Worm (Caenorhabditis elegans) whole organism, young adult: Measurements from ENCODE around the gene ceh-28.

ENCODE experiments used
- C06A6.2 ChIP-seq: fragments of 200-800 bp; sonication (Bioruptor generic); conservative IDR thresholded peaks from 2 replicates; pipeline ENCODE4 v1.3.6; 2022; ENCODE audit warnings: missing genetic modification characterization, missing compliant biosample characterization
- C17E4.6 ChIP-seq: fragments of 200-800 bp; sonication (Bioruptor generic); IDR thresholded peaks from 2 replicates; pipeline ENCODE4 v1.3.6; 2022; ENCODE audit warnings: missing genetic modification reagents, missing genetic modification characterization, missing compliant biosample characterization
- F57A8.1 ChIP-seq: fragments of 200-800 bp; sonication (Bioruptor generic); optimal IDR thresholded peaks from 2 replicates; lab custom pipeline; 2018; ENCODE audit warnings: mild to moderate bottlenecking, missing genetic modification characterization, moderate library complexity, missing compliant biosample characterization
- F57C9.4 ChIP-seq: sonication (generic microtip); optimal IDR thresholded peaks from 2 replicates; lab custom pipeline; 2017; ENCODE audit warnings: mild to moderate bottlenecking, missing genetic modification characterization, missing compliant biosample characterization
- K11D2.4 ChIP-seq: fragments of 200-800 bp; sonication (Bioruptor generic); IDR thresholded peaks from 2 replicates; pipeline ENCODE4 v1.3.6; 2022; ENCODE audit warnings: missing genetic modification reagents, missing genetic modification characterization, missing compliant biosample characterization
- T26A5.8 ChIP-seq: sonication (generic microtip); optimal IDR thresholded peaks from 2 replicates; lab custom pipeline; 2016; ENCODE audit warnings: missing genetic modification characterization, missing compliant biosample characterization
- Y53F4B.3 ChIP-seq: fragments of 200-800 bp; sonication (Bioruptor generic); IDR thresholded peaks from 2 replicates; pipeline ENCODE4 v1.3.6; 2022; ENCODE audit warnings: missing genetic modification reagents, missing genetic modification characterization, missing compliant biosample characterization
- Y56A3A.18 ChIP-seq: fragments of 200-800 bp; sonication (Bioruptor generic); IDR thresholded peaks from 2 replicates; pipeline ENCODE4 v1.3.6; 2022; ENCODE audit warnings: missing genetic modification reagents, missing genetic modification characterization, missing compliant biosample characterization
- aptf-2 ChIP-seq: fragments of 200-800 bp; sonication (Bioruptor generic); conservative IDR thresholded peaks from 2 replicates; pipeline ENCODE4 v1.3.6; 2022; ENCODE audit warnings: missing genetic modification reagents, missing genetic modification characterization, missing compliant biosample characterization
- ccch-3 ChIP-seq: fragments of 200-800 bp; sonication (Bioruptor generic); optimal IDR thresholded peaks from 2 replicates; lab custom pipeline; 2018; ENCODE audit warnings: mild to moderate bottlenecking, missing genetic modification characterization, missing compliant biosample characterization
- cebp-1 ChIP-seq, 2 experiments: fragments of 200-800 bp in 1 of 2; sonication (Bioruptor generic) in 1 of 2; sonication (generic microtip) in 1 of 2; IDR thresholded peaks in 1 of 2; optimal IDR thresholded peaks in 1 of 2; 2 replicates each; pipeline versions ENCODE4 v1.3.6 to Lab custom; 2017 to 2022; ENCODE audit warnings: missing compliant biosample characterization in 2 of 2, missing genetic modification characterization in 2 of 2, mild to moderate bottlenecking in 1 of 2, missing genetic modification reagents in 1 of 2, moderate library complexity in 1 of 2
- ceh-58 ChIP-seq: fragments of 200-800 bp; sonication (Bioruptor generic); IDR thresholded peaks from 2 replicates; pipeline ENCODE4 v1.3.6; 2022; ENCODE audit warnings: missing genetic modification characterization, missing compliant biosample characterization
- chd-7 ChIP-seq: sonication (generic microtip); optimal IDR thresholded peaks from 2 replicates; lab custom pipeline; 2016; ENCODE audit warnings: mild to moderate bottlenecking, missing genetic modification characterization, moderate library complexity, missing compliant biosample characterization
- die-1 ChIP-seq: sonication (generic microtip); optimal IDR thresholded peaks from 2 replicates; lab custom pipeline; 2016; ENCODE audit warnings: missing genotype, mild to moderate bottlenecking, missing genetic modification characterization, missing compliant biosample characterization
- dox-1 ChIP-seq: fragments of 200-800 bp; sonication (Bioruptor generic); IDR thresholded peaks from 2 replicates; pipeline ENCODE4 v1.3.6; 2022; ENCODE audit warnings: missing genetic modification reagents, missing genetic modification characterization, missing compliant biosample characterization
- egrh-3 ChIP-seq: fragments of 200-800 bp; sonication (Bioruptor generic); IDR thresholded peaks from 2 replicates; pipeline ENCODE4 v1.3.6; 2022; ENCODE audit warnings: missing genetic modification reagents, missing genetic modification characterization, missing compliant biosample characterization
- ets-4 ChIP-seq: fragments of 200-800 bp; sonication (Bioruptor generic); optimal IDR thresholded peaks from 2 replicates; lab custom pipeline; 2018; ENCODE audit warnings: mild to moderate bottlenecking, missing genetic modification characterization, missing compliant biosample characterization
- him-1 ChIP-seq: sonication (generic microtip); optimal IDR thresholded peaks from 2 replicates; lab custom pipeline; 2016; ENCODE audit warnings: missing genotype, missing genetic modification reagents, missing genetic modification characterization, missing compliant biosample characterization
- hmg-20 ChIP-seq: fragments of 200-800 bp; sonication (Bioruptor generic); IDR thresholded peaks from 2 replicates; pipeline ENCODE4 v1.3.6; 2022; ENCODE audit warnings: missing genetic modification reagents, missing genetic modification characterization, missing compliant biosample characterization
- let-607 ChIP-seq, 2 experiments: fragments of 200-800 bp in 1 of 2; sonication (Bioruptor generic) in 1 of 2; sonication (generic microtip) in 1 of 2; optimal IDR thresholded peaks; 2 replicates each; lab custom pipeline; 2016 to 2018; ENCODE audit warnings: mild to moderate bottlenecking in 2 of 2, missing compliant biosample characterization in 2 of 2, missing genetic modification characterization in 2 of 2, moderate library complexity in 2 of 2, missing genotype in 1 of 2
- lin-26 ChIP-seq: fragments of 200-800 bp; sonication (Bioruptor generic); IDR thresholded peaks from 2 replicates; pipeline ENCODE4 v1.3.6; 2022; ENCODE audit warnings: missing genetic modification reagents, missing genetic modification characterization, missing compliant biosample characterization
- lin-54 ChIP-seq: fragments of 200-800 bp; sonication (Bioruptor generic); optimal IDR thresholded peaks from 2 replicates; lab custom pipeline; 2018; ENCODE audit warnings: mild to moderate bottlenecking, missing genetic modification characterization, missing compliant biosample characterization
- madf-3 ChIP-seq: fragments of 200-800 bp; sonication (Bioruptor generic); IDR thresholded peaks from 2 replicates; pipeline ENCODE4 v1.3.6; 2022; ENCODE audit warnings: missing genetic modification reagents, missing genetic modification characterization, missing compliant biosample characterization
- mcd-1 ChIP-seq: fragments of 200-800 bp; sonication (Bioruptor generic); IDR thresholded peaks from 2 replicates; pipeline ENCODE4 v1.3.6; 2022; ENCODE audit warnings: missing genetic modification reagents, missing genetic modification characterization, missing compliant biosample characterization
- mel-28 ChIP-seq: sonication (generic microtip); optimal IDR thresholded peaks from 2 replicates; lab custom pipeline; 2016; ENCODE audit warnings: borderline replicate concordance, mild to moderate bottlenecking, missing genetic modification characterization, missing compliant biosample characterization
- nhr-179 ChIP-seq: sonication (generic microtip); optimal IDR thresholded peaks from 2 replicates; lab custom pipeline; 2016; ENCODE audit warnings: mild to moderate bottlenecking, missing genetic modification characterization, missing compliant biosample characterization
- nhr-27 ChIP-seq: fragments of 200-800 bp; sonication (Bioruptor generic); optimal IDR thresholded peaks from 2 replicates; lab custom pipeline; 2018; ENCODE audit warnings: mild to moderate bottlenecking, missing genetic modification characterization, moderate library complexity, missing compliant biosample characterization
- rec-8 ChIP-seq, 2 experiments: sonication (generic microtip); optimal IDR thresholded peaks; 2 replicates each; lab custom pipeline; 2016; ENCODE audit warnings: mild to moderate bottlenecking in 2 of 2, missing genetic modification characterization in 2 of 2, missing genetic modification reagents in 2 of 2, missing genotype in 2 of 2, missing biosample characterization in 1 of 2, missing compliant biosample characterization in 1 of 2, moderate library complexity in 1 of 2
- sptf-2 ChIP-seq: fragments of 200-800 bp; sonication (Bioruptor generic); optimal IDR thresholded peaks from 2 replicates; lab custom pipeline; 2018; ENCODE audit warnings: mild to moderate bottlenecking, missing genetic modification characterization, missing compliant biosample characterization
- tbx-9 ChIP-seq: sonication (generic microtip); optimal IDR thresholded peaks from 2 replicates; lab custom pipeline; 2016; ENCODE audit warnings: borderline replicate concordance, missing genetic modification characterization, inconsistent platforms, missing compliant biosample characterization
- unc-62 ChIP-seq: fragments of 150-350 bp; optimal IDR thresholded peaks from 2 replicates; lab custom pipeline; 2014; ENCODE audit warnings: missing biosample characterization, missing genetic modification reagents, missing genetic modification characterization
- xnd-1 ChIP-seq: sonication (generic microtip); optimal IDR thresholded peaks from 2 replicates; lab custom pipeline; 2016; ENCODE audit warnings: missing genotype, missing genetic modification reagents, missing genetic modification characterization, missing compliant biosample characterization
- ztf-22 ChIP-seq: fragments of 200-800 bp; sonication (Bioruptor generic); optimal IDR thresholded peaks from 2 replicates; lab custom pipeline; 2018; ENCODE audit warnings: mild to moderate bottlenecking, missing genetic modification characterization, moderate library complexity, missing compliant biosample characterization
- ztf-25 ChIP-seq: fragments of 200-800 bp; sonication (Bioruptor generic); IDR thresholded peaks from 2 replicates; pipeline ENCODE4 v1.3.6; 2022; ENCODE audit warnings: missing genetic modification reagents, missing genetic modification characterization, missing compliant biosample characterization
- ztf-3 ChIP-seq: fragments of 200-800 bp; sonication (Bioruptor generic); optimal IDR thresholded peaks from 2 replicates; lab custom pipeline; 2018; ENCODE audit warnings: mild to moderate bottlenecking, missing genetic modification characterization, missing compliant biosample characterization

The ceh-28 gene

ce11 chrX:13091199-13091598 lies 16.7 kb downstream of the ceh-28 start:
- no peak for TF ChIP-seq lin-54 (GFP tag; lab: Kevin White, UChicago)
- no peak for TF ChIP-seq mcd-1 (GFP tag; lab: Robert Waterston, UW)
- TF ChIP-seq K11D2.4 (GFP tag; lab: Robert Waterston, UW), result no peak
- no peak for TF ChIP-seq Y56A3A.18 (GFP tag; lab: Robert Waterston, UW)
- TF ChIP-seq C06A6.2, result no peak
- no peak for TF ChIP-seq let-607 (tag; optimal IDR thresholded peaks at IDR 0.05; lab: Kevin White, UChicago)
- TF ChIP-seq dox-1 (GFP tag; lab: Robert Waterston, UW), result no peak
- TF ChIP-seq chd-7 (tag; lab: Kevin White, UChicago), result no peak
- no peak for TF ChIP-seq him-1 (tag; lab: Kevin White, UChicago)
- no peak for TF ChIP-seq T26A5.8
- no peak for TF ChIP-seq ccch-3 (GFP tag; lab: Kevin White, UChicago)
- no peak for TF ChIP-seq ceh-58 (GFP tag; lab: Robert Waterston, UW)
- TF ChIP-seq die-1 (tag; lab: Kevin White, UChicago), result no peak
- TF ChIP-seq madf-3 (GFP tag; lab: Robert Waterston, UW), result no peak
- TF ChIP-seq rec-8 (tag; optimal IDR thresholded peaks at IDR 0.05; lab: Kevin White, UChicago), result no peak
- no peak for TF ChIP-seq ztf-25 (GFP tag; lab: Robert Waterston, UW)
- TF ChIP-seq cebp-1 (GFP tag; IDR thresholded peaks at IDR 0.05; lab: Robert Waterston, UW), result no peak
- TF ChIP-seq cebp-1 (tag; optimal IDR thresholded peaks at IDR 0.05; lab: Kevin White, UChicago), result no peak
- no peak for TF ChIP-seq F57C9.4 (tag; lab: Kevin White, UChicago)
- no peak for TF ChIP-seq nhr-27 (tag; lab: Kevin White, UChicago)
- TF ChIP-seq hmg-20 (GFP tag; lab: Robert Waterston, UW), result no peak

DNA sequence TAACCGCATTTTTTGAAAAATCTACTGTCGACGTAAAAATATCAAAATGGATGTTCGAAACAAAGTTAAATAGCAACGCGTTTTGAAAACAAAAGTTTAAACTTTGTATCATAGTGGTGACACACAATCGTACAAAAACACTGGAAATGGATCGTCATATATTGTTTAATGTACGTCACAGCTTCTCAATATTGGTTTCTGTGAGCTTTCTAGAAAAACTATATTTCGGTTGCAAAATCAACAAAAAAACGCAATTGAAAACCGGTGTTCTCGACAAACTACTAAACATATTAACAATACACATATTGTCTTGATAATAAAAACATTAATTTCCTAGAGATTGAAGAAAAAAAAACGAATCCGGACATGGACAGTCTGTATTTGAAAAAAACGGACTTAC lies 25.9 kb downstream of the ceh-28 start, which contains the start of gene R03G8.6:
Gene R03G8.6 (minus strand): TSS at position 101 of the 400 bp plus-strand sequence.
- TF ChIP-seq nhr-27 (tag; lab: Kevin White, UChicago), result no peak
- TF ChIP-seq K11D2.4 (GFP tag; lab: Robert Waterston, UW), result no peak
- no peak for TF ChIP-seq ztf-22 (GFP tag; lab: Kevin White, UChicago)

- no peak for TF ChIP-seq Y53F4B.3 (GFP tag; lab: Robert Waterston, UW)
- no peak for TF ChIP-seq C17E4.6 (GFP tag; lab: Robert Waterston, UW)
- no peak for TF ChIP-seq lin-26 (GFP tag; lab: Robert Waterston, UW)
- no peak for TF ChIP-seq ceh-58 (GFP tag; lab: Robert Waterston, UW)
- no peak for TF ChIP-seq xnd-1
- TF ChIP-seq die-1 (tag; lab: Kevin White, UChicago), result no peak
- TF ChIP-seq F57A8.1 (GFP tag; lab: Kevin White, UChicago), result no peak
- no peak for TF ChIP-seq ets-4 (GFP tag; lab: Kevin White, UChicago)
- no peak for TF ChIP-seq egrh-3 (GFP tag; lab: Robert Waterston, UW)
- TF ChIP-seq sptf-2, result no peak
- no peak for TF ChIP-seq unc-62 (GFP tag; lab: Kevin White, UChicago)
- no peak for TF ChIP-seq aptf-2 (GFP tag; lab: Robert Waterston, UW)
- TF ChIP-seq ztf-3 (GFP tag; lab: Kevin White, UChicago), result no peak
- no peak for TF ChIP-seq lin-54 (GFP tag; lab: Kevin White, UChicago)
- no peak for TF ChIP-seq tbx-9 (tag; lab: Kevin White, UChicago)
- TF ChIP-seq nhr-179 (tag; lab: Kevin White, UChicago), result no peak
- TF ChIP-seq mel-28 (tag; lab: Kevin White, UChicago), result no peak
Observed at ce11 chrX:13102838-13103237, 28.4 kb downstream of the ceh-28 start.
